Worm (Caenorhabditis elegans) whole organism, L3 larva: Measurements from ENCODE around the gene Y34B4A.2.

Experiments used
- R02D3.7 ChIP-seq: fragments of 150-350 bp; optimal IDR thresholded peaks from 2 replicates; lab custom pipeline; 2014; ENCODE audit warnings: missing biosample characterization, missing genetic modification characterization
- ZK546.5 ChIP-seq: sonication (generic microtip); optimal IDR thresholded peaks from 2 replicates; lab custom pipeline; 2017; ENCODE audit warnings: missing biosample characterization, missing genetic modification characterization
- aly-2 ChIP-seq: fragments of 150-350 bp; optimal IDR thresholded peaks from 2 replicates; lab custom pipeline; 2014; ENCODE audit warnings: missing biosample characterization, missing genetic modification characterization
- ama-1 ChIP-seq: fragments of 150-350 bp; optimal IDR thresholded peaks from 2 replicates; lab custom pipeline; 2018
- ceh-16 ChIP-seq: sonication (generic microtip); optimal IDR thresholded peaks from 2 replicates; lab custom pipeline; 2017; ENCODE audit warnings: missing biosample characterization, missing genetic modification characterization
- ceh-28 ChIP-seq: fragments of 150-350 bp; optimal IDR thresholded peaks from 2 replicates; lab custom pipeline; 2014; ENCODE audit warnings: missing biosample characterization, missing genetic modification reagents, missing genetic modification characterization
- ceh-9 ChIP-seq: sonication (generic microtip); optimal IDR thresholded peaks from 2 replicates; lab custom pipeline; 2018; ENCODE audit warnings: missing biosample characterization, missing genetic modification characterization
- daf-12 ChIP-seq: fragments of 150-350 bp; optimal IDR thresholded peaks from 2 replicates; lab custom pipeline; 2014; ENCODE audit warnings: missing biosample characterization, missing genetic modification reagents, missing genetic modification characterization
- egl-27 ChIP-seq: sonication (generic microtip); optimal IDR thresholded peaks from 4 replicates; lab custom pipeline; 2017; ENCODE audit warnings: missing biosample characterization, missing genetic modification reagents, missing genetic modification characterization
- egl-5 ChIP-seq: fragments of 150-350 bp; optimal IDR thresholded peaks from 2 replicates; lab custom pipeline; 2017; ENCODE audit warnings: missing biosample characterization, missing genetic modification reagents, missing genetic modification characterization, inconsistent platforms
- elt-1 ChIP-seq: fragments of 150-350 bp; optimal IDR thresholded peaks from 2 replicates; lab custom pipeline; 2014; ENCODE audit warnings: missing biosample characterization, missing genetic modification characterization
- elt-2 ChIP-seq: sonication (generic microtip); optimal IDR thresholded peaks from 2 replicates; lab custom pipeline; 2016; ENCODE audit warnings: missing genetic modification reagents, mild to moderate bottlenecking, missing genetic modification characterization, missing compliant biosample characterization
- elt-3 ChIP-seq, 3 experiments: fragments of 150-350 bp in 1 of 3; sonication (generic microtip) in 2 of 3; optimal IDR thresholded peaks; 2 replicates in 2 of 3; 4 replicates in 1 of 3; lab custom pipeline; 2014 to 2017; ENCODE audit warnings: missing biosample characterization in 3 of 3, missing genetic modification characterization in 3 of 3
- eor-1 ChIP-seq, 2 experiments: fragments of 150-350 bp; optimal IDR thresholded peaks; 2 replicates each; lab custom pipeline; 2014 to 2018; ENCODE audit warnings: missing biosample characterization in 2 of 2, missing genetic modification characterization in 2 of 2
- fkh-2 ChIP-seq: fragments of 150-350 bp; optimal IDR thresholded peaks from 2 replicates; lab custom pipeline; 2014; ENCODE audit warnings: missing biosample characterization, missing genetic modification reagents, missing genetic modification characterization
- fos-1 ChIP-seq: fragments of 150-350 bp; optimal IDR thresholded peaks from 2 replicates; lab custom pipeline; 2014; ENCODE audit warnings: missing biosample characterization, missing genetic modification characterization
- hmg-11 ChIP-seq: sonication (generic microtip); optimal IDR thresholded peaks from 2 replicates; lab custom pipeline; 2016; ENCODE audit warnings: missing genetic modification characterization, missing compliant biosample characterization
- jun-1 ChIP-seq: fragments of 150-350 bp; optimal IDR thresholded peaks from 2 replicates; lab custom pipeline; 2014; ENCODE audit warnings: missing biosample characterization, missing genetic modification reagents, missing genetic modification characterization
- lin-39 ChIP-seq: fragments of 150-350 bp; optimal IDR thresholded peaks from 2 replicates; lab custom pipeline; 2018; ENCODE audit warnings: missing biosample characterization, missing genetic modification reagents, missing genetic modification characterization
- lsy-12 ChIP-seq: sonication (generic microtip); optimal IDR thresholded peaks from 2 replicates; lab custom pipeline; 2016; ENCODE audit warnings: mild to moderate bottlenecking, missing genetic modification characterization, missing compliant biosample characterization
- mdl-1 ChIP-seq: fragments of 150-350 bp; optimal IDR thresholded peaks from 2 replicates; lab custom pipeline; 2014; ENCODE audit warnings: missing biosample characterization, missing genetic modification characterization
- mml-1 ChIP-seq: fragments of 150-350 bp; sonication (generic microtip); optimal IDR thresholded peaks from 3 replicates; lab custom pipeline; 2014; ENCODE audit warnings: missing biosample characterization, missing genetic modification characterization
- nfya-1 ChIP-seq: sonication (generic microtip); optimal IDR thresholded peaks from 2 replicates; lab custom pipeline; 2017; ENCODE audit warnings: missing genetic modification characterization, mild to moderate bottlenecking, missing compliant biosample characterization, antibody characterized with exemption, moderate library complexity; ENCODE audit not compliant: insufficient read depth
- nhr-11 ChIP-seq: fragments of 150-350 bp; optimal IDR thresholded peaks from 2 replicates; lab custom pipeline; 2014; ENCODE audit warnings: missing biosample characterization, missing genetic modification characterization
- nhr-23 ChIP-seq: fragments of 150-350 bp; optimal IDR thresholded peaks from 2 replicates; lab custom pipeline; 2014; ENCODE audit warnings: missing biosample characterization, missing genetic modification reagents, missing genetic modification characterization
- nhr-25 ChIP-seq: sonication (generic microtip); optimal IDR thresholded peaks from 2 replicates; lab custom pipeline; 2017; ENCODE audit warnings: missing biosample characterization, missing genetic modification characterization
- nhr-28 ChIP-seq: fragments of 150-350 bp; optimal IDR thresholded peaks from 2 replicates; lab custom pipeline; 2014; ENCODE audit warnings: missing biosample characterization, missing genetic modification characterization
- nhr-76 ChIP-seq: fragments of 150-350 bp; sonication (generic microtip); optimal IDR thresholded peaks from 5 replicates; lab custom pipeline; 2014; ENCODE audit warnings: missing biosample characterization, missing genetic modification characterization
- nhr-77 ChIP-seq: fragments of 150-350 bp; optimal IDR thresholded peaks from 2 replicates; lab custom pipeline; 2014; ENCODE audit warnings: missing biosample characterization, missing genetic modification characterization
- pha-4 ChIP-seq: fragments of 150-350 bp; optimal IDR thresholded peaks from 2 replicates; lab custom pipeline; 2014; ENCODE audit warnings: missing biosample characterization, missing genetic modification reagents, missing genetic modification characterization
- pqm-1 ChIP-seq: fragments of 150-350 bp; optimal IDR thresholded peaks from 2 replicates; lab custom pipeline; 2017; ENCODE audit warnings: missing biosample characterization, missing genetic modification characterization, inconsistent platforms
- sea-2 ChIP-seq: fragments of 150-350 bp; sonication (generic microtip); optimal IDR thresholded peaks from 4 replicates; lab custom pipeline; 2014; ENCODE audit warnings: missing biosample characterization, missing genetic modification reagents, missing genetic modification characterization
- skn-1 ChIP-seq: fragments of 150-350 bp; optimal IDR thresholded peaks from 2 replicates; lab custom pipeline; 2014; ENCODE audit warnings: missing biosample characterization, missing genetic modification characterization
- tbx-2 ChIP-seq: sonication (generic microtip); optimal IDR thresholded peaks from 2 replicates; lab custom pipeline; 2016; ENCODE audit warnings: mild to moderate bottlenecking, missing genetic modification characterization, missing compliant biosample characterization
- unc-62 ChIP-seq: fragments of 150-350 bp; sonication (generic microtip); optimal IDR thresholded peaks from 4 replicates; lab custom pipeline; 2014; ENCODE audit warnings: missing biosample characterization, missing genetic modification reagents, missing genetic modification characterization
- zag-1 ChIP-seq: fragments of 150-350 bp; optimal IDR thresholded peaks from 2 replicates; lab custom pipeline; 2014; ENCODE audit warnings: missing biosample characterization, missing genetic modification characterization
- ztf-11 ChIP-seq: fragments of 150-350 bp; optimal IDR thresholded peaks from 2 replicates; lab custom pipeline; 2014; ENCODE audit warnings: missing biosample characterization, missing genetic modification characterization
- ztf-4 ChIP-seq: fragments of 150-350 bp; optimal IDR thresholded peaks from 2 replicates; lab custom pipeline; 2014; ENCODE audit warnings: missing biosample characterization, missing genetic modification characterization

Y34B4A.2 gene

ce11 chrX:5293862-5294261 is 14.6 kb downstream of the Y34B4A.2 start:
- TF ChIP-seq egl-5 (tag; lab: Kevin White, UChicago) (no peak), nfya-1 (peak; percentile 3)

- no peak for TF ChIP-seq zag-1 (tag; lab: Kevin White, UChicago)
- peak; percentile 68 for TF ChIP-seq pha-4 (tag; lab: Kevin White, UChicago)
- TF ChIP-seq hmg-11 (tag; lab: Kevin White, UChicago) = peak; percentile 60
- TF ChIP-seq nfya-1 = peak; percentile 59
- TF ChIP-seq tbx-2 (tag; lab: Kevin White, UChicago) = peak; percentile 26
- TF ChIP-seq lin-39 = peak; percentile 62
Observed at ce11 chrX:5297942-5298611, 18.8 kb downstream of the Y34B4A.2 start, which contains the start of gene ift-81. Gene ift-81 (plus strand): TSS chrX:5298561.

ce11 chrX:5303500-5303899 is 24.2 kb downstream of the Y34B4A.2 start, which contains the start of gene ags-3:
Gene ags-3 (minus strand): TSS chrX:5303600.
- TF ChIP-seq mdl-1 (tag; lab: Kevin White, UChicago) = no peak
- TF ChIP-seq ztf-11 (tag; lab: Kevin White, UChicago) = no peak
- TF ChIP-seq hmg-11 (tag; lab: Kevin White, UChicago) = no peak
- TF ChIP-seq aly-2 = no peak
- TF ChIP-seq R02D3.7 (tag; lab: Kevin White, UChicago) = no peak
- TF ChIP-seq elt-1 (tag; lab: Kevin White, UChicago) = no peak
- TF ChIP-seq mml-1 = no peak
- TF ChIP-seq ceh-9 (tag; lab: Kevin White, UChicago) = no peak
- no peak for TF ChIP-seq elt-2 (tag; lab: Kevin White, UChicago)
- TF ChIP-seq fkh-2 (tag; lab: Kevin White, UChicago) = no peak
- no peak for TF ChIP-seq pqm-1 (tag; lab: Kevin White, UChicago)
- TF ChIP-seq ztf-4 (tag; lab: Kevin White, UChicago) = no peak
- TF ChIP-seq fos-1 (tag; lab: Kevin White, UChicago) = no peak
- TF ChIP-seq ama-1 (lab: Kevin White, UChicago) = no peak
- no peak for TF ChIP-seq nhr-28 (tag; lab: Kevin White, UChicago)
- no peak for TF ChIP-seq nhr-23
- no peak for TF ChIP-seq nhr-77 (tag; lab: Kevin White, UChicago)
- no peak for TF ChIP-seq lsy-12
- TF ChIP-seq sea-2 (GFP tag; lab: Kevin White, UChicago) = no peak
- TF ChIP-seq egl-5 (tag; lab: Kevin White, UChicago) = no peak
- TF ChIP-seq, all 47 proteins: peak for 0

- TF ChIP-seq nfya-1 (no peak), nhr-76 (tag; lab: Kevin White, UChicago) (no peak), hmg-11 (tag; lab: Kevin White, UChicago) (no peak), elt-1 (tag; lab: Kevin White, UChicago) (no peak), daf-12 (tag; lab: Kevin White, UChicago) (no peak), ZK546.5 (tag; lab: Kevin White, UChicago) (no peak), eor-1 (tag; optimal IDR thresholded peaks at IDR 0.05; lab: Kevin White, UChicago) (no peak)
Observed at ce11 chrX:5309622-5310021, 30.3 kb downstream of the Y34B4A.2 start.

ce11 chrX:5311174-5311573 is 31.9 kb downstream of the Y34B4A.2 start:
- TF ChIP-seq pha-4 (tag; lab: Kevin White, UChicago) = no peak
- peak; percentile 15 for TF ChIP-seq lin-39

- TF ChIP-seq nhr-77 (tag; lab: Kevin White, UChicago) (peak; percentile 34), fos-1 (tag; lab: Kevin White, UChicago) (no peak), egl-5 (tag; lab: Kevin White, UChicago) (no peak), daf-12 (tag; lab: Kevin White, UChicago) (no peak), elt-3 (tag; optimal IDR thresholded peaks at IDR 0.05; lab: Kevin White, UChicago) (no peak), hmg-11 (tag; lab: Kevin White, UChicago) (peak; percentile 65), lsy-12 (peak; percentile 25), skn-1 (no peak), unc-62 (GFP tag; lab: Kevin White, UChicago) (no peak), nhr-23 (no peak), ama-1 (lab: Kevin White, UChicago) (no peak), egl-27 (tag; lab: Kevin White, UChicago) (no peak), fkh-2 (tag; lab: Kevin White, UChicago) (no peak), eor-1 (tag; optimal IDR thresholded peaks at IDR 0.05; lab: Kevin White, UChicago) (no peak), jun-1 (tag; lab: Kevin White, UChicago) (no peak), pha-4 (tag; lab: Kevin White, UChicago) (no peak), ceh-28 (tag; lab: Kevin White, UChicago) (no peak), ZK546.5 (tag; lab: Kevin White, UChicago) (no peak), nhr-11 (no peak), mml-1 (no peak), nhr-25 (tag; lab: Kevin White, UChicago) (no peak), elt-2 (tag; lab: Kevin White, UChicago) (peak; percentile 28), nhr-76 (tag; lab: Kevin White, UChicago) (no peak), ceh-16 (tag; lab: Kevin White, UChicago) (no peak), ztf-11 (tag; lab: Kevin White, UChicago) (no peak), pqm-1 (tag; lab: Kevin White, UChicago) (no peak), elt-1 (tag; lab: Kevin White, UChicago) (no peak), sea-2 (GFP tag; lab: Kevin White, UChicago) (no peak)
Observed at ce11 chrX:5319214-5319838, 40.0 kb downstream of the Y34B4A.2 start.
